Worm (Caenorhabditis elegans) whole organism, mixed stage, embryonic: Measurements from ENCODE around the gene lec-1.

ENCODE experiments used
- ces-1 ChIP-seq: fragments of 150-350 bp; optimal IDR thresholded peaks from 2 replicates; lab custom pipeline; 2014; ENCODE audit warnings: missing biosample characterization, missing genetic modification reagents, missing genetic modification characterization
- elt-1 ChIP-seq: sonication (generic microtip); optimal IDR thresholded peaks from 2 replicates; lab custom pipeline; 2017; ENCODE audit warnings: missing genetic modification characterization, mild to moderate bottlenecking, missing compliant biosample characterization, antibody characterized with exemption, moderate library complexity, borderline replicate concordance; ENCODE audit not compliant: insufficient read depth
- lin-32 ChIP-seq: fragments of 200-800 bp; sonication (Bioruptor generic); optimal IDR thresholded peaks from 2 replicates; lab custom pipeline; 2018; ENCODE audit warnings: mild to moderate bottlenecking, missing genetic modification characterization, missing compliant biosample characterization
- nhr-12 ChIP-seq: fragments of 150-350 bp; optimal IDR thresholded peaks from 2 replicates; lab custom pipeline; 2014; ENCODE audit warnings: missing biosample characterization, missing genetic modification characterization

ce11 chrII:13174435-13174834 is 20.9 kb upstream of the lec-1 start:
- TF ChIP-seq nhr-12 (tag; lab: Kevin White, UChicago) (no peak), elt-1 (no peak), lin-32 (GFP tag; lab: Kevin White, UChicago) (no peak), ces-1 (no peak)
